Fruit fly (Drosophila melanogaster) S2 (cell line): ENCODE results near the gene rgn.

Experiments
- CG8478 ChIP-seq: fragments of >200 bp; optimal IDR thresholded peaks from 2 replicates; lab custom pipeline; 2018
- CTCF ChIP-seq, 2 experiments: fragments of >200 bp; optimal IDR thresholded peaks; 2 replicates each; lab custom pipeline; 2018

DNA sequence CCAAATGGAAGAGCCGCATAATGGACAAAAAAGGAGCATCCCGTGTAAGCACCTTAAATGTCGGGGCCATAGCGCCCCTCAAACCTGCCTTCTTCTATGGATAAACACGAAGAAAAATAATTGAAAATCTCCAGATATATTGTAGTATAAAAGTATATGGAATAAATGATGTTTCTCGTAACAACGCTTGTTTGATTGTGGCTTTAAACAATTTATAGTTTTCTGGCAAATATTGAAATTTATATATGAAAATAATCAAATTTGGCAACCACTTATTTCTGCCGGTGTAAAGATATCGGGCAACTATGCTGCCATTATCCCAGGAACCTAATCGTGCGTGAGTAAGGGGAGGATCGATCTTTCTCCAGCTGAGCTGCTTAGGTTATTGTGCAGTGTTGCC, 72.9 kb downstream of the rgn start:
- TF ChIP-seq CTCF (optimal IDR thresholded peaks at IDR 0.05; lab: Kevin White, UChicago) (no peak), CG8478 (lab: Kevin White, UChicago) (no peak)
